Worm (Caenorhabditis elegans) whole organism, midembryonic: ENCODE measurements around the gene F58A6.9.

Experiments used
- T22C8.4 ChIP-seq: fragments of 200-800 bp; sonication (Bioruptor generic); IDR thresholded peaks from 2 replicates; pipeline ENCODE4 v1.3.6; 2022; ENCODE audit warnings: missing genetic modification characterization, missing compliant biosample characterization
- cog-1 ChIP-seq: sonication (generic microtip); optimal IDR thresholded peaks from 2 replicates; lab custom pipeline; 2016; ENCODE audit warnings: missing genetic modification characterization, missing compliant biosample characterization
- flt-1 ChIP-seq: fragments of 200-800 bp; sonication (Bioruptor generic); IDR thresholded peaks from 2 replicates; pipeline ENCODE4 v1.3.6; 2022; ENCODE audit warnings: missing genetic modification characterization, missing compliant biosample characterization
- klf-2 ChIP-seq: fragments of 200-800 bp; sonication (Bioruptor generic); conservative IDR thresholded peaks from 2 replicates; pipeline ENCODE4 v1.3.6; 2022; ENCODE audit warnings: missing genetic modification reagents, missing genetic modification characterization, missing compliant biosample characterization
- med-1 ChIP-seq: sonication (generic microtip); optimal IDR thresholded peaks from 2 replicates; lab custom pipeline; 2017; ENCODE audit warnings: missing genetic modification characterization, mild to moderate bottlenecking, missing compliant biosample characterization, antibody characterized with exemption, missing genetic modification reagents; ENCODE audit not compliant: insufficient read depth
- ref-1 ChIP-seq: fragments of 200-800 bp; sonication (Bioruptor generic); conservative IDR thresholded peaks from 2 replicates; pipeline ENCODE4 v1.3.6; 2022; ENCODE audit warnings: missing genetic modification reagents, missing genetic modification characterization, missing compliant biosample characterization
- tab-1 ChIP-seq: fragments of 200-800 bp; sonication (Bioruptor generic); IDR thresholded peaks from 2 replicates; pipeline ENCODE4 v1.3.6; 2022; ENCODE audit warnings: missing genetic modification characterization, missing compliant biosample characterization
- ztf-23 ChIP-seq: fragments of 200-800 bp; sonication (Bioruptor generic); IDR thresholded peaks from 2 replicates; pipeline ENCODE4 v1.3.6; 2022; ENCODE audit warnings: missing genetic modification reagents, missing genetic modification characterization, missing compliant biosample characterization
- ztf-29 ChIP-seq: fragments of 200-800 bp; sonication (Bioruptor generic); IDR thresholded peaks from 2 replicates; pipeline ENCODE4 v1.3.6; 2022; ENCODE audit warnings: missing genetic modification reagents, missing genetic modification characterization, missing compliant biosample characterization

Gene F58A6.9

ce11 chrII:5180272-5180671 is 21.6 kb upstream of the F58A6.9 start:
- TF ChIP-seq med-1 (GFP tag; lab: Kevin White, UChicago) (no peak), ztf-29 (no peak), ref-1 (GFP tag; lab: Robert Waterston, UW) (no peak), flt-1 (GFP tag; lab: Robert Waterston, UW) (no peak), ztf-23 (GFP tag; lab: Robert Waterston, UW) (no peak), tab-1 (GFP tag; lab: Robert Waterston, UW) (no peak), T22C8.4 (GFP tag; lab: Robert Waterston, UW) (no peak), klf-2 (GFP tag; lab: Robert Waterston, UW) (no peak), cog-1 (no peak)

DNA sequence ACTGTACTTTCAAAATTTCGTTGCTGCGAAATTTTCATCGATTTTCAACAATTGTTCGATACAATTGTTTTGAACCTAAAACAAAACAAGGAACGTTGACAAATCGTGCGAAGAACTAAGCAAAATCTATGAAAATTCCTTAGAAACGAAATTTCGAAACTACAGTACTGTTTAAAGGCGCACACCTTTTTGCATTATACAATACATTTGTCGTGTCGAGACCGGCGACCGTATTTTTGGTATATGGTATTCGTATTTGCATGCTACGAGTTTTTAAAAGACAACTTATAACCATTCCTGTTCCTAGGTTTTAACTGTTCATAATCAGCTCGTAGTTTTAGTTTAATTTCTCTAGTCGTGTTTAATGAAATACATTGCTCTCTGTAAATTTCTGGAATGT is 19.9 kb upstream of the F58A6.9 start:
- TF ChIP-seq T22C8.4 (GFP tag; lab: Robert Waterston, UW), result no peak
- TF ChIP-seq med-1 (GFP tag; lab: Kevin White, UChicago), result no peak
- no peak for TF ChIP-seq ztf-23 (GFP tag; lab: Robert Waterston, UW)
- no peak for TF ChIP-seq cog-1
- no peak for TF ChIP-seq ztf-29
- no peak for TF ChIP-seq tab-1 (GFP tag; lab: Robert Waterston, UW)
- TF ChIP-seq ref-1 (GFP tag; lab: Robert Waterston, UW), result no peak
- TF ChIP-seq klf-2 (GFP tag; lab: Robert Waterston, UW), result no peak
- no peak for TF ChIP-seq flt-1 (GFP tag; lab: Robert Waterston, UW)

DNA sequence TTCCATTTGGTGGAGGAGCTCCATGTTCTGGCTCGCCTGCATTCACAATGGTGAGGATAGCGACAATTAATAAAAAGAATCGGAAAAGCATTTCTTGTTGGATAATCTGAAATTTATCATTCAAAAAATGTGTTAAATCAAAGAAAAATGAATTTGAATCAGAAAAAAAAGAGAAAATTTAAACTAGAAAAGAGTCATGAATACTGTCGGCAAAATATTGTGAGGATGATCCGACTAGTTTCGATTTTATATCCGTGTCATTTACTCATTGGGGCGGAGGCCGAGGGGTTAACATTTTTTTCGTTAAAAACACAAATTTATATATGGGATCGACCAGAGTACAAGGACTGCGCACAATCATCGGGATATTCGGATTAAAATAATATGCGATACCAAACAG is 19.2 kb upstream of the F58A6.9 start, which contains the start of gene C27D6.12:
C27D6.12 (minus strand) TSS at position 101 of the 400 bp plus-strand sequence.
- TF ChIP-seq T22C8.4 (GFP tag; lab: Robert Waterston, UW), result no peak
- TF ChIP-seq ztf-23 (GFP tag; lab: Robert Waterston, UW), result no peak
- TF ChIP-seq klf-2 (GFP tag; lab: Robert Waterston, UW), result no peak
- no peak for TF ChIP-seq flt-1 (GFP tag; lab: Robert Waterston, UW)
- no peak for TF ChIP-seq ztf-29
- TF ChIP-seq tab-1 (GFP tag; lab: Robert Waterston, UW), result no peak
- TF ChIP-seq cog-1, result no peak

ce11 chrII:5176934-5177333 is 18.3 kb upstream of the F58A6.9 start:
- no peak for TF ChIP-seq ztf-29
- TF ChIP-seq ref-1 (GFP tag; lab: Robert Waterston, UW), result no peak
- no peak for TF ChIP-seq ztf-23 (GFP tag; lab: Robert Waterston, UW)
- no peak for TF ChIP-seq tab-1 (GFP tag; lab: Robert Waterston, UW)
- no peak for TF ChIP-seq cog-1
- no peak for TF ChIP-seq klf-2 (GFP tag; lab: Robert Waterston, UW)
- no peak for TF ChIP-seq med-1 (GFP tag; lab: Kevin White, UChicago)
- no peak for TF ChIP-seq T22C8.4 (GFP tag; lab: Robert Waterston, UW)
- TF ChIP-seq flt-1 (GFP tag; lab: Robert Waterston, UW), result no peak

ce11 chrII:5174370-5174769 is 15.7 kb upstream of the F58A6.9 start, which contains the start of gene C27D6.3:
Gene C27D6.3 (minus strand): TSS chrII:5174470.
- TF ChIP-seq med-1 (GFP tag; lab: Kevin White, UChicago) (no peak), ztf-23 (GFP tag; lab: Robert Waterston, UW) (no peak), ztf-29 (no peak), flt-1 (GFP tag; lab: Robert Waterston, UW) (no peak), klf-2 (GFP tag; lab: Robert Waterston, UW) (no peak), ref-1 (GFP tag; lab: Robert Waterston, UW) (no peak), tab-1 (GFP tag; lab: Robert Waterston, UW) (no peak), T22C8.4 (GFP tag; lab: Robert Waterston, UW) (no peak), cog-1 (no peak)

DNA sequence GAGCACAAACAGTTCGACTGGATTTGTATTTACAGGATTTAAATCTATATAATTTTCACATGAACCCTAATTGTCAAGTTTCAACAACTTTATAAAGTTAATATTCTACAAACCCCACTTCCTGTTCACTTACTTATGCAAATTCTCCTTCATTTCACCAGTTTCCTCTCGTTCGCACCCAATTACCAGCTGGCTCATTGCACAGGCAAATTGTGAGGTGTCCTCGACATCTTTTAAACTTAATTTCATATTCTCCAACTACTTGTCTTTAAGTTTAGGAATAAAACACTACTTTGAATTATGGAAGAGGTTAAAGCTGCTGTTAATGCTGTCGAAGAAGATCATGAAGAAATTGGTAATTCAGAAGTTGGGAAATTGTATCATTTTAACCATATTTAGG is 13.8 kb upstream of the F58A6.9 start, which contains the start of gene C27D6.1:
C27D6.1 (plus strand) TSS at position 301 of the 400 bp plus-strand sequence.
- no peak for TF ChIP-seq klf-2 (GFP tag; lab: Robert Waterston, UW)
- no peak for TF ChIP-seq tab-1 (GFP tag; lab: Robert Waterston, UW)
- no peak for TF ChIP-seq ref-1 (GFP tag; lab: Robert Waterston, UW)
- TF ChIP-seq ztf-29, result no peak
- no peak for TF ChIP-seq med-1 (GFP tag; lab: Kevin White, UChicago)
- no peak for TF ChIP-seq cog-1
- no peak for TF ChIP-seq flt-1 (GFP tag; lab: Robert Waterston, UW)
- no peak for TF ChIP-seq ztf-23 (GFP tag; lab: Robert Waterston, UW)
- no peak for TF ChIP-seq T22C8.4 (GFP tag; lab: Robert Waterston, UW)

- TF ChIP-seq tab-1 (GFP tag; lab: Robert Waterston, UW) (no peak), flt-1 (GFP tag; lab: Robert Waterston, UW) (no peak), ztf-23 (GFP tag; lab: Robert Waterston, UW) (no peak), med-1 (GFP tag; lab: Kevin White, UChicago) (no peak), klf-2 (GFP tag; lab: Robert Waterston, UW) (no peak), ref-1 (GFP tag; lab: Robert Waterston, UW) (no peak), cog-1 (no peak), T22C8.4 (GFP tag; lab: Robert Waterston, UW) (no peak), ztf-29 (no peak)
Observed at ce11 chrII:5171610-5172009, 12.9 kb upstream of the F58A6.9 start, which contains the start of gene C27D6.15. Gene C27D6.15 (plus strand): TSS chrII:5171910.

DNA sequence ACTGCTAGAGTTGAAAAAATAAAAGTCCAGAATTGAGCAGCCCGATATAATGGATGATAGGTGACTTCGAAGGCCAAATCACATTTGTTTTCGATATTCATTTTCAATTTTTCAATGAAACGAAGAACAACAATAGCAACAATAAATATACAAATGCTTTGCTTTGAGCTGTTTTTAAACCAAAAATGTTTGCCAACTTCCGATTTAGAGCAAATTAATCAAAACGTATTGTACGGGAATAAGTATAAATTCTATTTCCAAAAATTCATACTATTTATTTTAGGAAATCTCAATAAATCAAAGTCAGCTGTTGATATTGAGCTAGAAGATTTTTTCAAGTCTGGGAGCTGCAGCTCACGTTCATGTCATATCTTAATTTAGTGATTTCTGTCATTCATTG is 12.3 kb upstream of the F58A6.9 start, which contains the start of gene srb-1:
srb-1 (minus strand) TSS at position 101 of the 400 bp plus-strand sequence.
- TF ChIP-seq ztf-29 (no peak), cog-1 (no peak), ztf-23 (GFP tag; lab: Robert Waterston, UW) (no peak), med-1 (GFP tag; lab: Kevin White, UChicago) (no peak), flt-1 (GFP tag; lab: Robert Waterston, UW) (no peak), ref-1 (GFP tag; lab: Robert Waterston, UW) (no peak), tab-1 (GFP tag; lab: Robert Waterston, UW) (no peak), T22C8.4 (GFP tag; lab: Robert Waterston, UW) (no peak), klf-2 (GFP tag; lab: Robert Waterston, UW) (no peak)

DNA sequence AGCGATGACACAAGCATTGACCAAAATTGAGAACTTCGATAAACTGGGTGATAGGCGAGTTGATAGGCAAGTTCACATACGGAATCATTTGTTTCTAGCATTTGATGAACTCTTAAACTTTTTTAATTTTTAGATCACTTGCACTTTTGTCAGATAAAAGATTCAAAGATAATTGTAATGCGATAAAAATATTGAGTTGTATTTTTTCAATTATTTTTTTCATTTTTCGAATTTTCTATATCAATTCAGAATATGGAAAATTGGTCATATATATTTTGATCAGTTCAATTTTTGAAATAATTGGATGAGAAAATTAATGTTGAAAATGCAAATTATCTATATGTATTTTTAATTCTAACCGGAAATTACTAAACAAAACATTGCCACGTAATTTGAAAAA is 8.1 kb upstream of the F58A6.9 start, which contains the start of gene srb-3:
srb-3 (minus strand) TSS at position 101 of the 400 bp plus-strand sequence.
- TF ChIP-seq ref-1 (GFP tag; lab: Robert Waterston, UW) (no peak), klf-2 (GFP tag; lab: Robert Waterston, UW) (no peak), med-1 (GFP tag; lab: Kevin White, UChicago) (no peak), ztf-29 (no peak), flt-1 (GFP tag; lab: Robert Waterston, UW) (no peak), tab-1 (GFP tag; lab: Robert Waterston, UW) (no peak), T22C8.4 (GFP tag; lab: Robert Waterston, UW) (no peak), ztf-23 (GFP tag; lab: Robert Waterston, UW) (no peak), cog-1 (no peak)
